Fruit fly (Drosophila melanogaster) whole organism, embryonic: ENCODE measurements around the gene CG13384.

ENCODE experiments used
- Aef1 ChIP-seq: fragments of 200-800 bp; sonication (Bioruptor generic); IDR thresholded peaks from 3 replicates; pipeline ENCODE4 v1.3.6; 2022; ENCODE audit warnings: missing biosample characterization, missing genetic modification characterization
- CG10462 ChIP-seq: fragments of 200-800 bp; sonication (Bioruptor generic); optimal IDR thresholded peaks from 2 replicates; lab custom pipeline; 2016; ENCODE audit warnings: missing biosample characterization, missing genetic modification characterization
- CG4404 ChIP-seq: fragments of 200-800 bp; sonication (Bioruptor generic); IDR thresholded peaks from 2 replicates; pipeline ENCODE4 v1.3.6; 2022; ENCODE audit warnings: missing biosample characterization, missing genetic modification characterization
- CG9437 ChIP-seq: fragments of 200-800 bp; sonication (Bioruptor generic); optimal IDR thresholded peaks from 2 replicates; lab custom pipeline; 2018; ENCODE audit warnings: missing biosample characterization, mild to moderate bottlenecking, missing genetic modification characterization
- E2f1 ChIP-seq: fragments of 200-800 bp; sonication (Bioruptor generic); IDR thresholded peaks from 2 replicates; pipeline ENCODE4 v1.3.6; 2022; ENCODE audit warnings: missing biosample characterization, missing genetic modification characterization
- Usf ChIP-seq: fragments of 200-800 bp; sonication (Bioruptor generic); optimal IDR thresholded peaks from 2 replicates; lab custom pipeline; 2017; ENCODE audit warnings: missing genotype, missing biosample characterization, missing genetic modification characterization
- da ChIP-seq: fragments of 200-800 bp; sonication (Bioruptor generic); optimal IDR thresholded peaks from 2 replicates; lab custom pipeline; 2016; ENCODE audit warnings: missing biosample characterization, missing genetic modification characterization
- dpn ChIP-seq, 2 experiments: fragments of 200-800 bp; sonication (Bioruptor generic); optimal IDR thresholded peaks; 3 replicates each; lab custom pipeline; 2016; ENCODE audit warnings: missing biosample characterization in 2 of 2, missing genetic modification characterization in 2 of 2
- esg ChIP-seq: fragments of 200-800 bp; sonication (Bioruptor generic); conservative IDR thresholded peaks from 2 replicates; pipeline ENCODE4 v1.3.6; 2022; ENCODE audit warnings: missing biosample characterization, missing genetic modification characterization
- psq ChIP-seq: fragments of 200-800 bp; sonication (Bioruptor generic); optimal IDR thresholded peaks from 2 replicates; lab custom pipeline; 2017; ENCODE audit warnings: missing biosample characterization, missing genetic modification characterization

DNA sequence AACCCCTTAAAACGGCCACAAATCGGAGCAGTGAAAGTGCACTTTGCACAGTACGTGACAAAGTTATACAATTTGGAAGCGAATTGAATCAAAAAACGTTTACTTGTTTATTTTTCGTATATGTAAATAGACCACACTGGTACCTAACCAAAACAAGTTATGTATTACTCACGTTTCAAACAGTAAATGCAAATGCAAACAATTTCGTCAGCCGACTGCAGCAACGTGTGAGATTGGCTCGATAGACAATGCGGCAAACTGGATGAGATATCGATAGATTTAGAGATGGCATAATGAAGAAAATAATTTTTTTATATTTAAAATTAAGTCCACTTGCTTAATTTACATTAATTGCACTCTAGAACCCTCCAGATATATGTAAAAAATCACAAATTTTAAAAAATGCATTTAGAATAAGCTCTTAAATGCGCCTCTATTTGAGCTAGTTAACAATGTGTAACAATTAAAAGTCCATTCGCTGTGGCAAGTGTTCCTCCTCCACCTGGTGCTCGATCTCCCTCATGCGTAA is 2.7 kb upstream of the CG13384 start, which contains the start of gene AlaRS:
- TF ChIP-seq Aef1 (GFP tag; lab: Robert Waterston, UW) = no peak
- TF ChIP-seq CG10462 (GFP tag; lab: Kevin White, UChicago) = no peak
- TF ChIP-seq da (GFP tag; lab: Kevin White, UChicago) = no peak
- TF ChIP-seq E2f1 (GFP tag; lab: Robert Waterston, UW) = no peak
- TF ChIP-seq esg = peak; percentile 18; the same call in 1 of the 2 replicates
- TF ChIP-seq CG4404 (GFP tag; lab: Robert Waterston, UW) = no peak
- TF ChIP-seq psq (GFP tag; lab: Kevin White, UChicago) = no peak
- TF ChIP-seq dpn (GFP tag; optimal IDR thresholded peaks at IDR 0.05; lab: Kevin White, UChicago) = peak; percentile 8 to 26
- no peak for TF ChIP-seq CG9437
- no peak for TF ChIP-seq Usf (GFP tag; lab: Kevin White, UChicago)
